Worm (Caenorhabditis elegans) whole organism, L4 larva: ENCODE measurements around the gene T24B8.4.
A peak's percentile ranks its signal among the peaks of the same experiment; 100 is the strongest.

ENCODE experiments used
- F10B5.3 ChIP-seq: sonication (generic microtip); optimal IDR thresholded peaks from 2 replicates; lab custom pipeline; 2016; ENCODE audit warnings: mild to moderate bottlenecking, missing genetic modification characterization, missing compliant biosample characterization
- F26F4.8 ChIP-seq: fragments of 200-800 bp; sonication (Bioruptor generic); conservative IDR thresholded peaks from 2 replicates; pipeline ENCODE4 v1.3.6; 2022; ENCODE audit warnings: missing genetic modification characterization, missing compliant biosample characterization
- F37D6.2 ChIP-seq: sonication (generic microtip); optimal IDR thresholded peaks from 2 replicates; lab custom pipeline; 2016; ENCODE audit warnings: mild to moderate bottlenecking, missing genetic modification characterization, missing compliant biosample characterization
- F44E2.7 ChIP-seq: fragments of 200-800 bp; sonication (Bioruptor generic); IDR thresholded peaks from 2 replicates; pipeline ENCODE4 v2.1.2; 2022; ENCODE audit warnings: missing genetic modification characterization, missing compliant biosample characterization
- F49E8.2 ChIP-seq: sonication (generic microtip); optimal IDR thresholded peaks from 2 replicates; lab custom pipeline; 2016; ENCODE audit warnings: missing compliant biosample characterization, mild to moderate bottlenecking, missing genetic modification characterization, borderline replicate concordance
- R02D3.7 ChIP-seq: fragments of 150-350 bp; sonication (generic microtip); optimal IDR thresholded peaks from 3 replicates; lab custom pipeline; 2014; ENCODE audit warnings: missing biosample characterization, missing genetic modification characterization
- ZK337.2 ChIP-seq: fragments of 200-800 bp; sonication (Bioruptor generic); IDR thresholded peaks from 2 replicates; pipeline ENCODE4 v1.3.6; 2022; ENCODE audit warnings: missing genetic modification reagents, missing genetic modification characterization, missing compliant biosample characterization
- ama-1 ChIP-seq: fragments of 150-350 bp; optimal IDR thresholded peaks from 2 replicates; lab custom pipeline; 2014; ENCODE audit warnings: inconsistent platforms, mixed read lengths
- attf-4 ChIP-seq: sonication (generic microtip); optimal IDR thresholded peaks from 3 replicates; lab custom pipeline; 2017; ENCODE audit warnings: missing biosample characterization, missing genetic modification characterization
- ceh-28 ChIP-seq: fragments of 150-350 bp; optimal IDR thresholded peaks from 2 replicates; lab custom pipeline; 2014; ENCODE audit warnings: missing biosample characterization, missing genetic modification reagents, missing genetic modification characterization
- ceh-62 ChIP-seq: sonication (generic microtip); optimal IDR thresholded peaks from 2 replicates; lab custom pipeline; 2017; ENCODE audit warnings: missing biosample characterization, missing genetic modification characterization
- ces-1 ChIP-seq: fragments of 150-350 bp; sonication (generic microtip); optimal IDR thresholded peaks from 4 replicates; lab custom pipeline; 2014; ENCODE audit warnings: missing biosample characterization, missing genetic modification reagents, missing genetic modification characterization
- ctbp-1 ChIP-seq: fragments of 200-800 bp; sonication (Bioruptor generic); IDR thresholded peaks from 2 replicates; pipeline ENCODE4 v1.3.6; 2022; ENCODE audit warnings: missing genetic modification reagents, missing genetic modification characterization, missing compliant biosample characterization
- daf-12 ChIP-seq: fragments of 150-350 bp; optimal IDR thresholded peaks from 2 replicates; lab custom pipeline; 2014; ENCODE audit warnings: missing biosample characterization, missing genetic modification reagents, missing genetic modification characterization
- daf-16 ChIP-seq, 3 experiments: sonication (generic microtip); optimal IDR thresholded peaks; 2 replicates each; lab custom pipeline; 2016 to 2017; ENCODE audit warnings: missing genetic modification characterization in 3 of 3, missing genetic modification reagents in 3 of 3, mild to moderate bottlenecking in 2 of 3, missing compliant biosample characterization in 2 of 3, missing biosample characterization in 1 of 3, moderate library complexity in 1 of 3
- dmd-6 ChIP-seq: fragments of 200-800 bp; sonication (Bioruptor generic); IDR thresholded peaks from 2 replicates; pipeline ENCODE4 v1.3.6; 2022; ENCODE audit warnings: missing genetic modification reagents, missing genetic modification characterization, missing compliant biosample characterization
- dmd-8 ChIP-seq: fragments of 200-800 bp; sonication (Bioruptor generic); IDR thresholded peaks from 2 replicates; pipeline ENCODE4 v1.3.6; 2022; ENCODE audit warnings: missing genetic modification characterization, missing compliant biosample characterization
- dmd-9 ChIP-seq: fragments of 200-800 bp; sonication (Bioruptor generic); IDR thresholded peaks from 2 replicates; pipeline ENCODE4 v1.3.6; 2022; ENCODE audit warnings: missing genetic modification reagents, missing genetic modification characterization, missing compliant biosample characterization
- duxl-1 ChIP-seq: sonication (generic microtip); optimal IDR thresholded peaks from 2 replicates; lab custom pipeline; 2016; ENCODE audit warnings: mild to moderate bottlenecking, missing genetic modification characterization, moderate library complexity, missing compliant biosample characterization; ENCODE audit not compliant: poor library complexity
- fkh-10 ChIP-seq: fragments of 150-350 bp; optimal IDR thresholded peaks from 2 replicates; lab custom pipeline; 2014; ENCODE audit warnings: missing biosample characterization, missing genetic modification reagents, missing genetic modification characterization
- gei-8 ChIP-seq: fragments of 200-800 bp; sonication (Bioruptor generic); optimal IDR thresholded peaks from 2 replicates; lab custom pipeline; 2018; ENCODE audit warnings: mild to moderate bottlenecking, missing genetic modification characterization, missing compliant biosample characterization
- hif-1 ChIP-seq, 2 experiments: sonication (generic microtip); optimal IDR thresholded peaks; 2 replicates each; lab custom pipeline; 2016 to 2017; ENCODE audit warnings: missing compliant biosample characterization in 2 of 2, missing genetic modification characterization in 2 of 2, missing genetic modification reagents in 2 of 2, missing genotype in 2 of 2, mild to moderate bottlenecking in 1 of 2
- hlh-30 ChIP-seq: sonication (generic microtip); optimal IDR thresholded peaks from 2 replicates; lab custom pipeline; 2017; ENCODE audit warnings: antibody characterized with exemption, mild to moderate bottlenecking, missing genetic modification characterization, missing compliant biosample characterization; ENCODE audit not compliant: insufficient read depth
- hmg-1.1 ChIP-seq: fragments of 200-800 bp; sonication (Bioruptor generic); IDR thresholded peaks from 2 replicates; pipeline ENCODE4 v1.3.6; 2022; ENCODE audit warnings: missing genetic modification reagents, missing genetic modification characterization, missing compliant biosample characterization
- jun-1 ChIP-seq: fragments of 150-350 bp; optimal IDR thresholded peaks from 2 replicates; lab custom pipeline; 2014; ENCODE audit warnings: missing biosample characterization, missing genetic modification reagents, missing genetic modification characterization
- lim-7 ChIP-seq: fragments of 200-800 bp; sonication (Bioruptor generic); IDR thresholded peaks from 2 replicates; pipeline ENCODE4 v1.3.6; 2022; ENCODE audit warnings: missing genetic modification characterization, missing compliant biosample characterization
- lin-1 ChIP-seq: fragments of 200-800 bp; sonication (Bioruptor generic); IDR thresholded peaks from 2 replicates; pipeline ENCODE4 v1.3.6; 2022; ENCODE audit warnings: missing genetic modification reagents, missing genetic modification characterization, missing compliant biosample characterization
- lin-29 ChIP-seq: fragments of 200-800 bp; sonication (Bioruptor generic); IDR thresholded peaks from 2 replicates; pipeline ENCODE4 v1.3.6; 2022; ENCODE audit warnings: missing genetic modification reagents, missing genetic modification characterization, missing compliant biosample characterization
- lin-38 ChIP-seq: fragments of 200-800 bp; sonication (Bioruptor generic); IDR thresholded peaks from 2 replicates; pipeline ENCODE4 v1.3.6; 2022; ENCODE audit warnings: missing genetic modification reagents, missing genetic modification characterization, missing compliant biosample characterization
- madf-5 ChIP-seq, 2 experiments: fragments of 200-800 bp; sonication (Bioruptor generic); IDR thresholded peaks; 2 replicates each; pipeline ENCODE4 v1.3.6; 2022; ENCODE audit warnings: missing compliant biosample characterization in 2 of 2, missing genetic modification characterization in 2 of 2
- madf-9 ChIP-seq: fragments of 200-800 bp; sonication (Bioruptor generic); conservative IDR thresholded peaks from 2 replicates; pipeline ENCODE4 v1.3.6; 2022; ENCODE audit warnings: missing genetic modification reagents, missing genetic modification characterization, missing compliant biosample characterization
- mdt-29 ChIP-seq: fragments of 200-800 bp; sonication (Bioruptor generic); IDR thresholded peaks from 2 replicates; pipeline ENCODE4 v1.3.6; 2022; ENCODE audit warnings: missing genetic modification reagents, missing genetic modification characterization, missing compliant biosample characterization
- nhr-102 ChIP-seq: sonication (generic microtip); optimal IDR thresholded peaks from 2 replicates; lab custom pipeline; 2016; ENCODE audit warnings: mild to moderate bottlenecking, missing genetic modification characterization, moderate library complexity, missing compliant biosample characterization
- nhr-111 ChIP-seq: fragments of 200-800 bp; sonication (Bioruptor generic); optimal IDR thresholded peaks from 2 replicates; lab custom pipeline; 2018; ENCODE audit warnings: mild to moderate bottlenecking, missing genetic modification characterization, missing compliant biosample characterization
- nhr-237 ChIP-seq: sonication (generic microtip); optimal IDR thresholded peaks from 2 replicates; lab custom pipeline; 2017; ENCODE audit warnings: missing biosample characterization, missing genetic modification characterization
- nhr-42 ChIP-seq: fragments of 200-800 bp; sonication (Bioruptor generic); IDR thresholded peaks from 2 replicates; pipeline ENCODE4 v1.3.6; 2022; ENCODE audit warnings: missing genetic modification characterization, missing compliant biosample characterization
- nhr-48 ChIP-seq: sonication (generic microtip); optimal IDR thresholded peaks from 2 replicates; lab custom pipeline; 2016; ENCODE audit warnings: mild to moderate bottlenecking, missing genetic modification characterization, missing compliant biosample characterization
- nhr-6 ChIP-seq: fragments of 150-350 bp; optimal IDR thresholded peaks from 2 replicates; lab custom pipeline; 2014; ENCODE audit warnings: missing biosample characterization, missing genetic modification characterization
- set-16 ChIP-seq: fragments of 200-800 bp; sonication (Bioruptor generic); IDR thresholded peaks from 2 replicates; pipeline ENCODE4 v1.3.6; 2022; ENCODE audit warnings: missing genetic modification reagents, missing genetic modification characterization, missing compliant biosample characterization
- tra-1 ChIP-seq: fragments of 200-800 bp; sonication (Bioruptor generic); IDR thresholded peaks from 2 replicates; pipeline ENCODE4 v1.3.6; 2022; ENCODE audit warnings: missing genetic modification reagents, missing genetic modification characterization, missing compliant biosample characterization
- unc-39 ChIP-seq: sonication (generic microtip); optimal IDR thresholded peaks from 2 replicates; lab custom pipeline; 2017; ENCODE audit warnings: missing biosample characterization, missing genetic modification characterization
- unc-62 ChIP-seq, 3 experiments: fragments of 150-350 bp in 1 of 3; sonication (generic microtip); optimal IDR thresholded peaks in 2 of 3; peaks in 1 of 3; 1 replicate in 1 of 3; 2 replicates in 2 of 3; lab custom pipeline; 2014 to 2017; ENCODE audit warnings: missing biosample characterization in 3 of 3, missing genetic modification characterization in 3 of 3, missing genetic modification reagents in 3 of 3, missing genotype in 1 of 3
- zfp-2 ChIP-seq: sonication (generic microtip); optimal IDR thresholded peaks from 2 replicates; lab custom pipeline; 2016; ENCODE audit warnings: mild to moderate bottlenecking, missing genetic modification characterization, missing compliant biosample characterization
- zfp-3 ChIP-seq: fragments of 200-800 bp; sonication (Bioruptor generic); conservative IDR thresholded peaks from 2 replicates; pipeline ENCODE4 v1.3.6; 2022; ENCODE audit warnings: missing genetic modification reagents, missing genetic modification characterization, missing compliant biosample characterization
- zip-2 ChIP-seq: fragments of 150-350 bp; optimal IDR thresholded peaks from 2 replicates; lab custom pipeline; 2014; ENCODE audit warnings: missing biosample characterization, missing genetic modification characterization
- ztf-11 ChIP-seq: fragments of 150-350 bp; optimal IDR thresholded peaks from 2 replicates; lab custom pipeline; 2014; ENCODE audit warnings: missing biosample characterization, missing genetic modification characterization
- ztf-7 ChIP-seq: fragments of 150-350 bp; optimal IDR thresholded peaks from 2 replicates; lab custom pipeline; 2014; ENCODE audit warnings: missing biosample characterization, missing genetic modification characterization

Gene T24B8.4

ce11 chrII:9070740-9071139 lies at the start of gene T24B8.4:
Gene T24B8.4, minus strand, starts transcription at chrII:9070840.
- TF ChIP-seq zfp-2 (tag; lab: Kevin White, UChicago) (no peak), lin-1 (GFP tag; lab: Robert Waterston, UW) (no peak), nhr-42 (GFP tag; lab: Robert Waterston, UW) (no peak), lin-38 (GFP tag; lab: Robert Waterston, UW) (no peak), nhr-237 (no peak), madf-9 (no peak), gei-8 (no peak), dmd-8 (no peak), daf-16 (GFP tag; optimal IDR thresholded peaks at IDR 0.05; lab: Kevin White, UChicago) (no peak), daf-16 (tag; optimal IDR thresholded peaks at IDR 0.05; lab: Kevin White, UChicago) (no peak), fkh-10 (GFP tag; lab: Kevin White, UChicago) (no peak)

- TF ChIP-seq lin-29 (GFP tag; lab: Robert Waterston, UW) (no peak), hmg-1.1 (GFP tag; lab: Robert Waterston, UW) (no peak), tra-1 (no peak), ceh-62 (no peak), ceh-28 (tag; lab: Kevin White, UChicago) (no peak), F10B5.3 (tag; lab: Kevin White, UChicago) (no peak)
Measured at ce11 chrII:9120329-9120728, 49.7 kb upstream of the T24B8.4 start.

- TF ChIP-seq hlh-30 (tag; lab: Kevin White, UChicago) (no peak), F49E8.2 (no peak), ces-1 (GFP tag; lab: Kevin White, UChicago) (peak; percentile 52), ztf-7 (tag; lab: Kevin White, UChicago) (no peak), hmg-1.1 (GFP tag; lab: Robert Waterston, UW) (no peak), fkh-10 (GFP tag; lab: Kevin White, UChicago) (no peak), nhr-102 (tag; lab: Kevin White, UChicago) (no peak), nhr-111 (GFP tag; lab: Kevin White, UChicago) (no peak), lin-38 (GFP tag; lab: Robert Waterston, UW) (no peak), daf-16 (GFP tag; optimal IDR thresholded peaks at IDR 0.05; lab: Kevin White, UChicago) (no peak), daf-16 (tag; optimal IDR thresholded peaks at IDR 0.05; lab: Kevin White, UChicago) (peak; percentile 60), dmd-6 (GFP tag; lab: Robert Waterston, UW) (peak; percentile 59), mdt-29 (no peak), set-16 (no peak), F37D6.2 (peak; percentile 7), unc-39 (no peak), R02D3.7 (tag; lab: Kevin White, UChicago) (no peak), ztf-11 (tag; lab: Kevin White, UChicago) (no peak), attf-4 (tag; lab: Kevin White, UChicago) (no peak), lim-7 (GFP tag; lab: Robert Waterston, UW) (no peak), hif-1 (tag; optimal IDR thresholded peaks at IDR 0.05; lab: Kevin White, UChicago) (no peak), unc-62 (GFP tag; optimal IDR thresholded peaks at IDR 0.05 in 1 of 2; lab: Kevin White, UChicago) (peak in 1 of 2 experiments; percentile 34), unc-62 (tag; optimal IDR thresholded peaks at IDR 0.05; lab: Kevin White, UChicago) (no peak), nhr-48 (tag; lab: Kevin White, UChicago) (peak; percentile 58), dmd-8 (no peak), dmd-9 (GFP tag; lab: Robert Waterston, UW) (no peak), nhr-6 (tag; lab: Kevin White, UChicago) (no peak), zip-2 (tag; lab: Kevin White, UChicago) (no peak), F44E2.7 (GFP tag; lab: Robert Waterston, UW) (no peak), ama-1 (lab: Kevin White, UChicago) (no peak), F26F4.8 (GFP tag; lab: Robert Waterston, UW) (no peak), daf-12 (tag; lab: Kevin White, UChicago) (no peak), madf-5 (GFP tag; IDR thresholded peaks at IDR 0.05; lab: Robert Waterston, UW) (no peak), jun-1 (no peak), zfp-3 (GFP tag; lab: Robert Waterston, UW) (no peak), ceh-62 (no peak), nhr-42 (GFP tag; lab: Robert Waterston, UW) (no peak), duxl-1 (tag; lab: Kevin White, UChicago) (no peak), ctbp-1 (no peak), ZK337.2 (GFP tag; lab: Robert Waterston, UW) (no peak)
Measured at ce11 chrII:9117789-9118242, 47.2 kb upstream of the T24B8.4 start.
